Worm (Caenorhabditis elegans): Measurements from ENCODE around the gene clec-223.

Gene clec-223

DNA sequence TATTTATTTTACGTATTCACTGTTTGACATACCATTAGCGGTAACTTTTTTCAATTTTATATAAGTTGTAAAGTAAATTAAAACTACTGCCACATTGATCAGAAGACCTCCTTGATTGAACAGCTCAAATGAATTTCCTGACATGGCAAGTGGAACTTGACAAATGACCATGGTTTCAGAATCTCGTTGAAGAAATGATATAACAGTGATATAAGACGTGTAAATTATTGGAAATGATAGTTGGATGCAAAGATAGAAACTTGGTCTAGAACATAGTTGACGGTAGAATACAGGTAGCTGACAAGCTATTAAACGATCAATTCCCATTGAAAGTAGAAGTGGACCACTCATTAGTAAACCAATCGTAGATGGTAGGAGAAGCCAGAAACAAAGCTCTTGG is 21.1 kb upstream of the clec-223 start:
- TF ChIP-seq dmd-8 (GFP tag; IDR thresholded peaks at IDR 0.05) (no peak), ceh-62 (tag; optimal IDR thresholded peaks at IDR 0.05) (no peak), unc-62 (GFP tag; optimal IDR thresholded peaks at IDR 0.05 in 1 of 2) (peak in 1 of 2 experiments; percentile 95), unc-62 (tag; optimal IDR thresholded peaks at IDR 0.05) (no peak), dpl-1 (GFP tag; optimal IDR thresholded peaks at IDR 0.05) (no peak), daf-16 (GFP tag; optimal IDR thresholded peaks at IDR 0.05) (no peak), daf-16 (tag; optimal IDR thresholded peaks at IDR 0.05) (no peak), nhr-28 (tag; optimal IDR thresholded peaks at IDR 0.05) (no peak), unc-39 (tag; optimal IDR thresholded peaks at IDR 0.05) (no peak)

DNA sequence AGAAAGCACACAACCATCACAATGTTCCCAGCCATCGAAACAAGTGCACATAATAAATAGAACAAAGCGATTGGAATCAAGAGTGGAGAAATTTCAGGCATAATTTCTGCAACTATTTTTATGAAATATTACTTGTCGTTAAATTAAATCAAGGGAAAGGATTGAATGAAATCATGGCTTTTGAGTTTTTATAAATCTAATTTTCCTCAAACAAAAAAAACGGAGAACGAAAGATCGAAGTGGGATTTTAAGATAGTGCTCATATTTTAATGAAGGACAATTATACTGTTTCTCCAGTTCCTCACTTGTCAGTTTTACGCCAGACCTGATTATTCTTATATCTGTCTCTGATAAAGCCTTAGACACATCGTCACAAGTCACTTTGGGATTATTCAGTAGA is 20.5 kb upstream of the clec-223 start, which contains the start of gene srsx-33:
Gene srsx-33 (minus strand): TSS at position 101 of the 400 bp plus-strand sequence.
- TF ChIP-seq nhr-102 (tag; optimal IDR thresholded peaks at IDR 0.05) (no peak), F49E8.2 (tag; optimal IDR thresholded peaks at IDR 0.05; ENCODE audit: borderline replicate concordance) (no peak), egl-43 (GFP tag; IDR thresholded peaks at IDR 0.05) (no peak), hmg-1.1 (GFP tag; IDR thresholded peaks at IDR 0.05) (no peak), ztf-11 (tag; optimal IDR thresholded peaks at IDR 0.05) (no peak), nhr-77 (tag; optimal IDR thresholded peaks at IDR 0.05) (no peak), snpc-4 (tag; optimal IDR thresholded peaks at IDR 0.05) (no peak), nhr-111 (GFP tag; optimal IDR thresholded peaks at IDR 0.05) (no peak), daf-16 (GFP tag; optimal IDR thresholded peaks at IDR 0.05) (no peak), daf-16 (tag; optimal IDR thresholded peaks at IDR 0.05) (no peak)

- TF ChIP-seq nhr-48 (tag; optimal IDR thresholded peaks at IDR 0.05) (no peak), snpc-4 (tag; optimal IDR thresholded peaks at IDR 0.05) (no peak), nhr-10 (tag; optimal IDR thresholded peaks at IDR 0.05) (no peak), ceh-20 (GFP tag; IDR thresholded peaks at IDR 0.05) (no peak), dmd-6 (GFP tag; IDR thresholded peaks at IDR 0.05) (no peak), gei-8 (GFP tag; optimal IDR thresholded peaks at IDR 0.05) (no peak), mdl-1 (tag; optimal IDR thresholded peaks at IDR 0.05) (no peak), lir-3 (tag; optimal IDR thresholded peaks at IDR 0.05) (no peak), F49E8.2 (tag; optimal IDR thresholded peaks at IDR 0.05; ENCODE audit: borderline replicate concordance) (no peak), pha-4 (GFP tag; IDR thresholded peaks at IDR 0.05) (no peak), pha-4 (tag; optimal IDR thresholded peaks at IDR 0.05) (no peak), zfp-3 (GFP tag; conservative IDR thresholded peaks at IDR 0.05) (no peak), egl-43 (GFP tag; IDR thresholded peaks at IDR 0.05) (no peak), R02D3.7 (tag; optimal IDR thresholded peaks at IDR 0.05) (no peak), Y75B8A.6 (GFP tag; IDR thresholded peaks at IDR 0.05) (no peak), unc-62 (GFP tag; optimal IDR thresholded peaks at IDR 0.05 in 1 of 2) (no peak), unc-62 (tag; optimal IDR thresholded peaks at IDR 0.05) (no peak), sdz-12 (GFP tag; optimal IDR thresholded peaks at IDR 0.05) (no peak), spr-3 (GFP tag; optimal IDR thresholded peaks at IDR 0.05) (no peak), fkh-10 (GFP tag; optimal IDR thresholded peaks at IDR 0.05) (no peak), lin-29 (GFP tag; IDR thresholded peaks at IDR 0.05) (no peak), arid-1 (GFP tag; conservative IDR thresholded peaks at IDR 0.05) (no peak)
Observed at ce11 chrV:11254980-11255379, 18.0 kb upstream of the clec-223 start, which contains the start of gene srsx-31. Gene srsx-31 (minus strand): TSS chrV:11255080.

ce11 chrV:11258896-11259295 is 14.1 kb upstream of the clec-223 start, which contains the start of gene lgc-36:
Gene lgc-36 (minus strand): TSS chrV:11258996.
- TF ChIP-seq mdl-1 (tag; optimal IDR thresholded peaks at IDR 0.05) (no peak), unc-62 (GFP tag; optimal IDR thresholded peaks at IDR 0.05 in 1 of 2) (peak in 1 of 2 experiments; percentile 7), unc-62 (tag; optimal IDR thresholded peaks at IDR 0.05) (no peak), nhr-48 (tag; optimal IDR thresholded peaks at IDR 0.05) (no peak)

DNA sequence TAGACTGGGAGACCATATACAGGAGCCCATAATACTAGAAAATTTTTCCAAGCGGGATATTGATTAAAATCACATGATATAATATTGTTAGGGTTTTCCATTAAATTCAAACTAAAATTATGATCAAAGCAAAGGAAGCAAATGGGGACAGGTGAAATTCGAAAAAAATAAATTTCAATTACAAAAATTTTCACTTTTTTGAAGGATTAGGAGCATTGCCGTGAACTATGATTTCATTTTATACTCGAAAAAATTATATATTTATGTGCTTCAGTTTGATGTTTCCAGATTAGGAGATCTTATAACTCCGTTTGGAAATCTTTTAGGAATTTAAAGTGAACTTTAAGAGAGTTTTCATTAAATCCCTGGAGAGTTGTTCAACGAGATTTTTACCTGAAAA is 12.3 kb upstream of the clec-223 start, which contains the start of gene F07B10.7:
Gene F07B10.7 (minus strand): TSS at position 101 of the 400 bp plus-strand sequence.
- no peak for TF ChIP-seq R02D3.7 (tag; optimal IDR thresholded peaks at IDR 0.05)
- TF ChIP-seq zfp-3 (GFP tag; conservative IDR thresholded peaks at IDR 0.05): no peak
- no peak for TF ChIP-seq nhr-41 (GFP tag; IDR thresholded peaks at IDR 0.05)
- TF ChIP-seq nhr-28 (tag; optimal IDR thresholded peaks at IDR 0.05): no peak
- TF ChIP-seq Y48G9A.11 (GFP tag; IDR thresholded peaks at IDR 0.05): no peak
- TF ChIP-seq F26F4.8 (GFP tag; conservative IDR thresholded peaks at IDR 0.05): no peak
- no peak for TF ChIP-seq mxl-2 (GFP tag; conservative IDR thresholded peaks at IDR 0.05)
- no peak for TF ChIP-seq egl-27 (tag; optimal IDR thresholded peaks at IDR 0.05)
- TF ChIP-seq unc-39 (tag; optimal IDR thresholded peaks at IDR 0.05): no peak
- TF ChIP-seq mdl-1 (tag; optimal IDR thresholded peaks at IDR 0.05): no peak
- no peak for TF ChIP-seq gei-8 (GFP tag; optimal IDR thresholded peaks at IDR 0.05)
- TF ChIP-seq ceh-82 (tag; optimal IDR thresholded peaks at IDR 0.05): no peak
- TF ChIP-seq madf-9 (GFP tag; conservative IDR thresholded peaks at IDR 0.05): no peak
- TF ChIP-seq F49E8.2 (tag; optimal IDR thresholded peaks at IDR 0.05; ENCODE audit: borderline replicate concordance): no peak
- no peak for TF ChIP-seq daf-12 (tag; optimal IDR thresholded peaks at IDR 0.05)
- no peak for TF ChIP-seq T20F7.1 (GFP tag; optimal IDR thresholded peaks at IDR 0.05)
- TF ChIP-seq hlh-30 (tag; optimal IDR thresholded peaks at IDR 0.05; ENCODE audit: insufficient read depth): no peak
